Fruit fly (Drosophila melanogaster) whole organism, embryonic: Measurements from ENCODE around the gene CG4004.
A peak's percentile ranks its signal among the peaks of the same experiment; 100 is the strongest.

ENCODE experiments used
- Antp ChIP-seq: fragments of 200-800 bp; sonication (Bioruptor generic); optimal IDR thresholded peaks from 3 replicates; lab custom pipeline; 2016; ENCODE audit warnings: missing biosample characterization, missing genetic modification characterization
- CG10462 ChIP-seq: fragments of 200-800 bp; sonication (Bioruptor generic); optimal IDR thresholded peaks from 2 replicates; lab custom pipeline; 2016; ENCODE audit warnings: missing biosample characterization, missing genetic modification characterization
- CG11085 ChIP-seq: fragments of 200-800 bp; sonication (Bioruptor generic); IDR thresholded peaks from 2 replicates; pipeline ENCODE4 v1.3.6; 2022; ENCODE audit warnings: missing biosample characterization, missing genetic modification characterization
- CG12155 ChIP-seq: fragments of 200-800 bp; sonication (Bioruptor generic); optimal IDR thresholded peaks from 3 replicates; lab custom pipeline; 2016; ENCODE audit warnings: missing biosample characterization, missing genetic modification characterization
- CG13775 ChIP-seq: fragments of 200-800 bp; sonication (Bioruptor generic); optimal IDR thresholded peaks from 3 replicates; lab custom pipeline; 2017; ENCODE audit warnings: missing biosample characterization, mild to moderate bottlenecking, missing genetic modification characterization
- CG14965 ChIP-seq: fragments of 200-800 bp; sonication (Bioruptor generic); optimal IDR thresholded peaks from 2 replicates; lab custom pipeline; 2016; ENCODE audit warnings: missing biosample characterization, missing genetic modification characterization, borderline replicate concordance
- CG16815 ChIP-seq: fragments of 200-800 bp; sonication (Bioruptor generic); optimal IDR thresholded peaks from 3 replicates; lab custom pipeline; 2017; ENCODE audit warnings: missing biosample characterization, mild to moderate bottlenecking, missing genetic modification characterization
- CG31224 ChIP-seq: fragments of 200-800 bp; sonication (Bioruptor generic); IDR thresholded peaks from 2 replicates; pipeline ENCODE4 v1.3.6; 2022; ENCODE audit warnings: missing biosample characterization, missing genetic modification characterization
- CG31365 ChIP-seq: fragments of 200-800 bp; sonication (Bioruptor generic); optimal IDR thresholded peaks from 2 replicates; lab custom pipeline; 2018; ENCODE audit warnings: missing biosample characterization, mild to moderate bottlenecking, missing genetic modification characterization
- CG32532 ChIP-seq: fragments of 200-800 bp; sonication (Bioruptor generic); IDR thresholded peaks from 2 replicates; pipeline ENCODE4 v1.3.6; 2022; ENCODE audit warnings: missing biosample characterization, missing genetic modification characterization
- CG3847 ChIP-seq: fragments of 200-800 bp; sonication (Bioruptor generic); IDR thresholded peaks from 2 replicates; pipeline ENCODE4 v1.3.6; 2022; ENCODE audit warnings: missing biosample characterization, missing genetic modification characterization
- CG5180 ChIP-seq: fragments of 200-800 bp; sonication (Bioruptor generic); optimal IDR thresholded peaks from 3 replicates; lab custom pipeline; 2017; ENCODE audit warnings: missing biosample characterization, missing genetic modification characterization, mild to moderate bottlenecking, moderate library complexity, missing genetic modification reagents
- CG6683 ChIP-seq: fragments of 200-800 bp; sonication (Bioruptor generic); optimal IDR thresholded peaks from 2 replicates; lab custom pipeline; 2017; ENCODE audit warnings: missing biosample characterization, mild to moderate bottlenecking, missing genetic modification characterization, missing genetic modification reagents
- CG7745 ChIP-seq: fragments of 200-800 bp; sonication (Bioruptor generic); optimal IDR thresholded peaks from 2 replicates; lab custom pipeline; 2018; ENCODE audit warnings: missing biosample characterization, mild to moderate bottlenecking, missing genetic modification characterization, moderate library complexity
- CG7786 ChIP-seq: fragments of 200-800 bp; sonication (Bioruptor generic); optimal IDR thresholded peaks from 2 replicates; lab custom pipeline; 2016; ENCODE audit warnings: missing biosample characterization, missing genetic modification characterization
- CG8478 ChIP-seq: fragments of >200 bp; optimal IDR thresholded peaks from 2 replicates; lab custom pipeline; 2018
- CG9876 ChIP-seq: fragments of 200-800 bp; sonication (Bioruptor generic); optimal IDR thresholded peaks from 2 replicates; lab custom pipeline; 2016; ENCODE audit warnings: missing biosample characterization, missing genetic modification characterization
- CrebB ChIP-seq: fragments of 200-800 bp; sonication (Bioruptor generic); optimal IDR thresholded peaks from 3 replicates; lab custom pipeline; 2018; ENCODE audit warnings: missing biosample characterization, mild to moderate bottlenecking, missing genetic modification characterization
- Ets97D ChIP-seq: fragments of 200-800 bp; sonication (Bioruptor generic); optimal IDR thresholded peaks from 3 replicates; lab custom pipeline; 2016; ENCODE audit warnings: missing biosample characterization, missing genetic modification characterization
- H2.0 ChIP-seq: fragments of 200-800 bp; sonication (Bioruptor generic); IDR thresholded peaks from 2 replicates; pipeline ENCODE4 v1.3.6; 2022; ENCODE audit warnings: missing biosample characterization, missing genetic modification characterization
- HmgZ ChIP-seq: fragments of 200-800 bp; sonication (Bioruptor generic); optimal IDR thresholded peaks from 2 replicates; lab custom pipeline; 2018; ENCODE audit warnings: missing biosample characterization, mild to moderate bottlenecking, missing genetic modification characterization
- MBD-R2 ChIP-seq: fragments of 200-800 bp; sonication (Bioruptor generic); IDR thresholded peaks from 2 replicates; pipeline ENCODE4 v1.3.6; 2022; ENCODE audit warnings: missing biosample characterization, missing genetic modification characterization
- Mrtf ChIP-seq: fragments of 200-800 bp; sonication (Bioruptor generic); IDR thresholded peaks from 3 replicates; pipeline ENCODE4 v1.3.6; 2022; ENCODE audit warnings: missing biosample characterization, missing genetic modification characterization
- NFAT ChIP-seq: fragments of 200-800 bp; sonication (Bioruptor generic); IDR thresholded peaks from 2 replicates; pipeline ENCODE4 v1.3.6; 2022; ENCODE audit warnings: missing biosample characterization, missing genetic modification characterization
- Ravus ChIP-seq: fragments of 200-800 bp; sonication (Bioruptor generic); IDR thresholded peaks from 2 replicates; pipeline ENCODE4 v1.3.6; 2022; ENCODE audit warnings: missing biosample characterization, missing genetic modification characterization
- Scr ChIP-seq: fragments of 200-800 bp; sonication (Bioruptor generic); IDR thresholded peaks from 2 replicates; pipeline ENCODE4 v1.3.6; 2022; ENCODE audit warnings: missing biosample characterization, missing genetic modification characterization; ENCODE audit not compliant: partially characterized antibody
- ara ChIP-seq: fragments of 200-800 bp; sonication (Bioruptor generic); IDR thresholded peaks from 2 replicates; pipeline ENCODE4 v1.3.6; 2022; ENCODE audit warnings: missing biosample characterization, missing genetic modification characterization
- disco-r ChIP-seq: fragments of 200-800 bp; sonication (Bioruptor generic); optimal IDR thresholded peaks from 2 replicates; lab custom pipeline; 2016; ENCODE audit warnings: missing biosample characterization, missing genetic modification characterization
- eve ChIP-seq, 2 experiments: fragments of >200 bp; optimal IDR thresholded peaks; 2 replicates each; lab custom pipeline; 2017; ENCODE audit warnings: missing biosample characterization in 2 of 2, missing genetic modification characterization in 2 of 2
- gsb-n ChIP-seq: fragments of 200-800 bp; sonication (Bioruptor generic); optimal IDR thresholded peaks from 3 replicates; lab custom pipeline; 2018; ENCODE audit warnings: missing biosample characterization, mild to moderate bottlenecking, missing genetic modification characterization
- hth ChIP-seq: fragments of >200 bp; optimal IDR thresholded peaks from 2 replicates; lab custom pipeline; 2017; ENCODE audit warnings: inconsistent platforms
- kay ChIP-seq: fragments of 200-800 bp; sonication (Bioruptor generic); optimal IDR thresholded peaks from 2 replicates; lab custom pipeline; 2016; ENCODE audit warnings: missing biosample characterization, missing genetic modification characterization
- ken ChIP-seq: fragments of 200-800 bp; sonication (Bioruptor generic); IDR thresholded peaks from 3 replicates; pipeline ENCODE4 v1.3.6; 2022; ENCODE audit warnings: missing biosample characterization, missing genetic modification characterization
- nom ChIP-seq: fragments of 200-800 bp; sonication (Bioruptor generic); optimal IDR thresholded peaks from 2 replicates; lab custom pipeline; 2017; ENCODE audit warnings: missing biosample characterization, missing genetic modification characterization, mild to moderate bottlenecking, moderate library complexity, missing genetic modification reagents
- phol ChIP-seq: fragments of 200-800 bp; sonication (Bioruptor generic); optimal IDR thresholded peaks from 3 replicates; lab custom pipeline; 2018; ENCODE audit warnings: missing biosample characterization, mild to moderate bottlenecking, missing genetic modification characterization, moderate library complexity
- pzg ChIP-seq: fragments of 200-800 bp; sonication (Bioruptor generic); optimal IDR thresholded peaks from 3 replicates; lab custom pipeline; 2018; ENCODE audit warnings: missing biosample characterization, mild to moderate bottlenecking, missing genetic modification characterization, moderate library complexity
- ranshi ChIP-seq: fragments of 200-800 bp; sonication (Bioruptor generic); IDR thresholded peaks from 2 replicates; pipeline ENCODE4 v1.3.6; 2022; ENCODE audit warnings: missing biosample characterization, missing genetic modification characterization
- rib ChIP-seq: fragments of 200-800 bp; sonication (Bioruptor generic); IDR thresholded peaks from 2 replicates; pipeline ENCODE4 v1.3.6; 2022; ENCODE audit warnings: missing biosample characterization, missing genetic modification characterization
- tll ChIP-seq, 2 experiments: fragments of 200-800 bp in 1 of 2; fragments of >200 bp in 1 of 2; sonication (Bioruptor generic) in 1 of 2; optimal IDR thresholded peaks; 2 replicates each; lab custom pipeline; 2017 to 2019; ENCODE audit warnings: missing biosample characterization in 2 of 2, missing genetic modification characterization in 2 of 2, mild to moderate bottlenecking in 1 of 2, moderate library complexity in 1 of 2
- toy ChIP-seq: fragments of 200-800 bp; sonication (Bioruptor generic); IDR thresholded peaks from 2 replicates; pipeline ENCODE4 v1.3.6; 2022; ENCODE audit warnings: missing biosample characterization, missing genetic modification characterization
- trh ChIP-seq: fragments of 200-800 bp; sonication (Bioruptor generic); optimal IDR thresholded peaks from 2 replicates; lab custom pipeline; 2016; ENCODE audit warnings: missing biosample characterization, missing genetic modification characterization
- usp ChIP-seq: fragments of >200 bp; optimal IDR thresholded peaks from 2 replicates; lab custom pipeline; 2017; ENCODE audit warnings: missing biosample characterization, missing genetic modification characterization
- vvl ChIP-seq: fragments of 200-800 bp; sonication (Bioruptor generic); IDR thresholded peaks from 2 replicates; pipeline ENCODE4 v1.3.6; 2022; ENCODE audit warnings: missing biosample characterization, missing genetic modification characterization

Gene CG4004

dm6 chrX:12750928-12751631, 7.1 kb downstream of the CG4004 start (continued):
- TF ChIP-seq Antp (GFP tag; lab: Kevin White, UChicago) (peak; percentile 99), CG14965 (peak; percentile 94), HmgZ (peak; percentile 100), CrebB (tag; lab: Kevin White, UChicago) (peak; percentile 99), CG32532 (GFP tag; lab: Robert Waterston, UW) (peak; percentile 100), CG9876 (GFP tag; lab: Kevin White, UChicago) (peak; percentile 100), ara (GFP tag; lab: Robert Waterston, UW) (peak; percentile 96), CG11085 (GFP tag; lab: Robert Waterston, UW) (peak; percentile 99), Ets97D (GFP tag; lab: Kevin White, UChicago) (peak; percentile 95), toy (GFP tag; lab: Robert Waterston, UW) (peak; percentile 100), ken (GFP tag; lab: Robert Waterston, UW) (peak; percentile 99), tll (GFP tag; optimal IDR thresholded peaks at IDR 0.05; lab: Kevin White, UChicago) (peak in 1 of 2 experiments; percentile 55), CG3847 (GFP tag; lab: Robert Waterston, UW) (peak; percentile 100), hth (lab: Kevin White, UChicago) (no peak), CG8478 (lab: Kevin White, UChicago) (no peak), CG31224 (GFP tag; lab: Robert Waterston, UW) (peak; percentile 99), trh (GFP tag; lab: Kevin White, UChicago) (peak; percentile 99), CG10462 (peak; percentile 100), pzg (GFP tag; lab: Kevin White, UChicago) (peak; percentile 46), vvl (peak; percentile 99), kay (GFP tag; lab: Kevin White, UChicago) (peak; percentile 98), phol (tag; lab: Kevin White, UChicago) (peak; percentile 100), ranshi (peak; percentile 99), MBD-R2 (GFP tag; lab: Robert Waterston, UW) (peak; percentile 100), nom (GFP tag; lab: Kevin White, UChicago) (peak; percentile 99), CG7786 (peak; percentile 100), Ravus (GFP tag; lab: Robert Waterston, UW) (peak; percentile 99), eve (GFP tag; optimal IDR thresholded peaks at IDR 0.05; lab: Kevin White, UChicago) (peak; percentile 63 to 100), Mrtf (GFP tag; lab: Robert Waterston, UW) (peak; percentile 100), CG7745 (tag; lab: Kevin White, UChicago) (peak; percentile 1), CG6683 (GFP tag; lab: Kevin White, UChicago) (peak; percentile 99), usp (GFP tag; lab: Kevin White, UChicago) (no peak), NFAT (peak; percentile 99), CG13775 (GFP tag; lab: Kevin White, UChicago) (peak; percentile 100), CG5180 (GFP tag; lab: Kevin White, UChicago) (peak; percentile 95), disco-r (GFP tag; lab: Kevin White, UChicago) (peak; percentile 100), CG31365 (tag; lab: Kevin White, UChicago) (peak; percentile 95), rib (peak; percentile 100), CG12155 (GFP tag; lab: Kevin White, UChicago) (peak; percentile 99), gsb-n (tag; lab: Kevin White, UChicago) (peak; percentile 99), CG16815 (peak; percentile 99), Scr (GFP tag; lab: Robert Waterston, UW) (peak; percentile 56), H2.0 (GFP tag; lab: Robert Waterston, UW) (peak; percentile 99)
